Fruit fly (Drosophila melanogaster) whole organism, embryonic: ENCODE measurements around the gene Edg91.

Experiments
- Asciz ChIP-seq: fragments of 200-800 bp; sonication (Bioruptor generic); optimal IDR thresholded peaks from 2 replicates; lab custom pipeline; 2017; ENCODE audit warnings: missing biosample characterization, mild to moderate bottlenecking, missing genetic modification characterization, missing genetic modification reagents
- Awh ChIP-seq: fragments of 200-800 bp; sonication (Bioruptor generic); IDR thresholded peaks from 2 replicates; pipeline ENCODE4, ENCODE4 v1.3.6; 2022; ENCODE audit warnings: missing biosample characterization, missing genetic modification characterization
- CG11085 ChIP-seq: fragments of 200-800 bp; sonication (Bioruptor generic); IDR thresholded peaks from 2 replicates; pipeline ENCODE4 v1.3.6; 2022; ENCODE audit warnings: missing biosample characterization, missing genetic modification characterization
- CG11093 ChIP-seq: fragments of 200-800 bp; sonication (Bioruptor generic); IDR thresholded peaks from 3 replicates; pipeline ENCODE4 v1.3.6; 2022; ENCODE audit warnings: missing biosample characterization, missing genetic modification characterization
- CG12769 ChIP-seq: fragments of 200-800 bp; sonication (Bioruptor generic); optimal IDR thresholded peaks from 2 replicates; lab custom pipeline; 2019; ENCODE audit warnings: missing biosample characterization, mild to moderate bottlenecking, missing genetic modification characterization, moderate library complexity
- CG13296 ChIP-seq: fragments of 200-800 bp; sonication (Bioruptor generic); optimal IDR thresholded peaks from 3 replicates; lab custom pipeline; 2018; ENCODE audit warnings: missing biosample characterization, mild to moderate bottlenecking, missing genetic modification characterization
- CG14667 ChIP-seq: fragments of 200-800 bp; sonication (Bioruptor generic); IDR thresholded peaks from 2 replicates; pipeline ENCODE4 v1.3.6; 2022; ENCODE audit warnings: missing biosample characterization, missing genetic modification characterization
- CG16863 ChIP-seq: fragments of 200-800 bp; sonication (Bioruptor generic); optimal IDR thresholded peaks from 3 replicates; lab custom pipeline; 2016; ENCODE audit warnings: missing biosample characterization, missing genetic modification characterization
- CG17612 ChIP-seq: fragments of 200-800 bp; sonication (Bioruptor generic); IDR thresholded peaks from 2 replicates; pipeline ENCODE4 v1.3.6; 2022; ENCODE audit warnings: missing biosample characterization, missing genetic modification characterization
- CG18599 ChIP-seq: fragments of 200-800 bp; sonication (Bioruptor generic); optimal IDR thresholded peaks from 3 replicates; lab custom pipeline; 2017; ENCODE audit warnings: missing biosample characterization, missing genetic modification characterization, mild to moderate bottlenecking, moderate library complexity, missing genetic modification reagents
- CG2116 ChIP-seq: fragments of 200-800 bp; sonication (Bioruptor generic); optimal IDR thresholded peaks from 3 replicates; lab custom pipeline; 2018; ENCODE audit warnings: missing biosample characterization, mild to moderate bottlenecking, missing genetic modification characterization
- CG2712 ChIP-seq: fragments of 200-800 bp; optimal IDR thresholded peaks from 3 replicates; lab custom pipeline; 2019; ENCODE audit warnings: missing biosample characterization, mild to moderate bottlenecking, missing genetic modification characterization, moderate library complexity
- CG2889 ChIP-seq: fragments of 200-800 bp; sonication (Bioruptor generic); IDR thresholded peaks from 3 replicates; pipeline ENCODE4 v1.3.6; 2022; ENCODE audit warnings: missing biosample characterization, missing genetic modification characterization
- CG30403 ChIP-seq: fragments of 200-800 bp; sonication (Bioruptor generic); optimal IDR thresholded peaks from 3 replicates; lab custom pipeline; 2016; ENCODE audit warnings: missing biosample characterization, missing genetic modification characterization
- CG3163 ChIP-seq: fragments of 200-800 bp; sonication (Bioruptor generic); optimal IDR thresholded peaks from 3 replicates; lab custom pipeline; 2016; ENCODE audit warnings: missing biosample characterization, missing genetic modification characterization
- CG32772 ChIP-seq: fragments of 200-800 bp; sonication (Bioruptor generic); IDR thresholded peaks from 2 replicates; pipeline ENCODE4 v1.3.6; 2022; ENCODE audit warnings: missing biosample characterization, missing genetic modification characterization
- CG34376 ChIP-seq: fragments of 200-800 bp; sonication (Bioruptor generic); optimal IDR thresholded peaks from 2 replicates; lab custom pipeline; 2018; ENCODE audit warnings: missing biosample characterization, mild to moderate bottlenecking, missing genetic modification characterization
- CG4328 ChIP-seq: fragments of 200-800 bp; sonication (Bioruptor generic); optimal IDR thresholded peaks from 3 replicates; lab custom pipeline; 2017; ENCODE audit warnings: missing biosample characterization, missing genetic modification reagents, missing genetic modification characterization
- CG4360 ChIP-seq: fragments of 200-800 bp; sonication (Bioruptor generic); IDR thresholded peaks from 2 replicates; pipeline ENCODE4 v1.3.6; 2022; ENCODE audit warnings: missing biosample characterization, missing genetic modification characterization
- CG7928 ChIP-seq: fragments of 200-800 bp; sonication (Bioruptor generic); optimal IDR thresholded peaks from 2 replicates; lab custom pipeline; 2017; ENCODE audit warnings: missing biosample characterization, mild to moderate bottlenecking, missing genetic modification characterization
- CG7987 ChIP-seq: fragments of 200-800 bp; sonication (Bioruptor generic); optimal IDR thresholded peaks from 2 replicates; lab custom pipeline; 2018; ENCODE audit warnings: missing biosample characterization, mild to moderate bottlenecking, missing genetic modification characterization, moderate library complexity
- CG9437 ChIP-seq: fragments of 200-800 bp; sonication (Bioruptor generic); optimal IDR thresholded peaks from 2 replicates; lab custom pipeline; 2018; ENCODE audit warnings: missing biosample characterization, mild to moderate bottlenecking, missing genetic modification characterization
- CG9817 ChIP-seq: fragments of 200-800 bp; sonication (Bioruptor generic); optimal IDR thresholded peaks from 2 replicates; lab custom pipeline; 2018; ENCODE audit warnings: missing biosample characterization, mild to moderate bottlenecking, missing genetic modification characterization, moderate library complexity
- Dek ChIP-seq: fragments of 200-800 bp; sonication (Bioruptor generic); optimal IDR thresholded peaks from 3 replicates; lab custom pipeline; 2019; ENCODE audit warnings: missing biosample characterization, mild to moderate bottlenecking, missing genetic modification characterization, moderate library complexity
- Dip3 ChIP-seq: fragments of 200-800 bp; sonication (Bioruptor generic); optimal IDR thresholded peaks from 3 replicates; lab custom pipeline; 2016; ENCODE audit warnings: missing biosample characterization, missing genetic modification characterization
- E2f2 ChIP-seq: fragments of 200-800 bp; sonication (Bioruptor generic); IDR thresholded peaks from 2 replicates; pipeline ENCODE4 v1.3.6; 2022; ENCODE audit warnings: missing biosample characterization, missing genetic modification characterization
- Fer1 ChIP-seq: fragments of 200-800 bp; sonication (Bioruptor generic); optimal IDR thresholded peaks from 2 replicates; lab custom pipeline; 2017; ENCODE audit warnings: missing biosample characterization, mild to moderate bottlenecking, missing genetic modification characterization
- HHEX ChIP-seq: fragments of 200-800 bp; sonication (Bioruptor generic); optimal IDR thresholded peaks from 3 replicates; lab custom pipeline; 2017; ENCODE audit warnings: missing biosample characterization, mild to moderate bottlenecking, missing genetic modification characterization, missing genetic modification reagents
- Hey ChIP-seq: fragments of 200-800 bp; sonication (Bioruptor generic); optimal IDR thresholded peaks from 3 replicates; lab custom pipeline; 2018; ENCODE audit warnings: missing biosample characterization, mild to moderate bottlenecking, missing genetic modification characterization
- Max ChIP-seq: fragments of 200-800 bp; sonication (Bioruptor generic); optimal IDR thresholded peaks from 2 replicates; lab custom pipeline; 2016; ENCODE audit warnings: missing biosample characterization, mild to moderate bottlenecking, missing genetic modification characterization
- Meics ChIP-seq: fragments of 200-800 bp; sonication (Bioruptor generic); optimal IDR thresholded peaks from 2 replicates; lab custom pipeline; 2017; ENCODE audit warnings: missing biosample characterization, mild to moderate bottlenecking, missing genetic modification characterization
- Mrtf ChIP-seq: fragments of 200-800 bp; sonication (Bioruptor generic); IDR thresholded peaks from 3 replicates; pipeline ENCODE4 v1.3.6; 2022; ENCODE audit warnings: missing biosample characterization, missing genetic modification characterization
- Sox102F ChIP-seq: fragments of 200-800 bp; sonication (Bioruptor generic); optimal IDR thresholded peaks from 2 replicates; lab custom pipeline; 2018; ENCODE audit warnings: missing biosample characterization, mild to moderate bottlenecking, missing genetic modification characterization, moderate library complexity
- TFAM ChIP-seq: fragments of 200-800 bp; sonication (Bioruptor generic); optimal IDR thresholded peaks from 2 replicates; lab custom pipeline; 2017; ENCODE audit warnings: missing biosample characterization, missing genetic modification characterization, inconsistent platforms
- ab ChIP-seq: fragments of 200-800 bp; sonication (Bioruptor generic); optimal IDR thresholded peaks from 2 replicates; lab custom pipeline; 2016; ENCODE audit warnings: missing biosample characterization, missing genetic modification characterization
- az2 ChIP-seq: fragments of 200-800 bp; sonication (Bioruptor generic); optimal IDR thresholded peaks from 3 replicates; lab custom pipeline; 2016; ENCODE audit warnings: missing biosample characterization, missing genetic modification characterization
- cas ChIP-seq: fragments of 200-800 bp; sonication (Bioruptor generic); IDR thresholded peaks from 2 replicates; pipeline ENCODE4 v1.3.6; 2022; ENCODE audit warnings: missing biosample characterization, missing genetic modification characterization
- croc ChIP-seq: fragments of 200-800 bp; sonication (Bioruptor generic); conservative IDR thresholded peaks from 3 replicates; pipeline ENCODE4 v1.3.6; 2022; ENCODE audit warnings: missing biosample characterization, missing genetic modification characterization
- lola ChIP-seq, 3 experiments: fragments of >200 bp in 2 of 3; fragments of 200-800 bp in 1 of 3; sonication (Bioruptor generic) in 1 of 3; optimal IDR thresholded peaks; 2 replicates each; lab custom pipeline; 2017 to 2019; ENCODE audit warnings: missing biosample characterization in 3 of 3, missing genetic modification characterization in 3 of 3, mild to moderate bottlenecking in 1 of 3, moderate library complexity in 1 of 3
- lov ChIP-seq, 2 experiments: fragments of 200-800 bp in 1 of 2; fragments of >200 bp in 1 of 2; sonication (Bioruptor generic) in 1 of 2; IDR thresholded peaks in 1 of 2; optimal IDR thresholded peaks in 1 of 2; 2 replicates in 1 of 2; 3 replicates in 1 of 2; pipeline versions ENCODE4 v1.3.6 to Lab custom; 2017 to 2022; ENCODE audit warnings: missing biosample characterization in 1 of 2, missing genetic modification characterization in 1 of 2
- maf-S ChIP-seq: fragments of 200-800 bp; sonication (Bioruptor generic); optimal IDR thresholded peaks from 2 replicates; lab custom pipeline; 2016; ENCODE audit warnings: missing biosample characterization, missing genetic modification characterization
- nmo ChIP-seq: fragments of 200-800 bp; sonication (Bioruptor generic); optimal IDR thresholded peaks from 2 replicates; lab custom pipeline; 2018; ENCODE audit warnings: missing biosample characterization, mild to moderate bottlenecking, missing genetic modification characterization, moderate library complexity
- odd ChIP-seq: fragments of 200-800 bp; sonication (Bioruptor generic); optimal IDR thresholded peaks from 2 replicates; lab custom pipeline; 2017; ENCODE audit warnings: missing biosample characterization, mild to moderate bottlenecking, missing genetic modification characterization
- phol ChIP-seq: fragments of 200-800 bp; sonication (Bioruptor generic); optimal IDR thresholded peaks from 3 replicates; lab custom pipeline; 2018; ENCODE audit warnings: missing biosample characterization, mild to moderate bottlenecking, missing genetic modification characterization, moderate library complexity
- sima ChIP-seq: fragments of 200-800 bp; sonication (Bioruptor generic); optimal IDR thresholded peaks from 2 replicates; lab custom pipeline; 2016; ENCODE audit warnings: missing biosample characterization, missing genetic modification characterization
- stc ChIP-seq: fragments of 200-800 bp; sonication (Bioruptor generic); IDR thresholded peaks from 2 replicates; pipeline ENCODE4 v1.3.6; 2022; ENCODE audit warnings: missing biosample characterization, missing genetic modification characterization
- tap ChIP-seq: fragments of 200-800 bp; optimal IDR thresholded peaks from 3 replicates; lab custom pipeline; 2019; ENCODE audit warnings: missing biosample characterization, mild to moderate bottlenecking, missing genetic modification characterization, moderate library complexity
- unpg ChIP-seq: fragments of 200-800 bp; sonication (Bioruptor generic); optimal IDR thresholded peaks from 3 replicates; lab custom pipeline; 2018; ENCODE audit warnings: missing biosample characterization, mild to moderate bottlenecking, missing genetic modification characterization, moderate library complexity
- zen ChIP-seq: fragments of 200-800 bp; sonication (Bioruptor generic); optimal IDR thresholded peaks from 3 replicates; lab custom pipeline; 2018; ENCODE audit warnings: missing biosample characterization, mild to moderate bottlenecking, missing genetic modification characterization, moderate library complexity

The Edg91 gene

dm6 chr3R:17604880-17605667 lies 6.2 kb downstream of the Edg91 start (continued):
- TF ChIP-seq CG14667 (no peak), phol (tag; lab: Kevin White, UChicago) (peak; percentile 11), CG17612 (GFP tag; lab: Robert Waterston, UW) (no peak), CG18599 (GFP tag; lab: Kevin White, UChicago) (peak; percentile 41), ab (no peak), az2 (GFP tag; lab: Kevin White, UChicago) (no peak), stc (GFP tag; lab: Robert Waterston, UW) (no peak), CG4360 (GFP tag; lab: Robert Waterston, UW) (no peak), lola (GFP tag; optimal IDR thresholded peaks at IDR 0.05; lab: Kevin White, UChicago) (peak in 1 of 3 experiments; percentile 42), unpg (no peak), cas (GFP tag; lab: Robert Waterston, UW) (no peak), sima (GFP tag; lab: Kevin White, UChicago) (no peak), CG3163 (GFP tag; lab: Kevin White, UChicago) (no peak), CG4328 (peak; percentile 2), CG2116 (no peak), CG34376 (peak; percentile 16), Awh (GFP tag; lab: Robert Waterston, UW) (0 out of 2 replicates have a peak, but pooled peaks have one; percentile 15), maf-S (no peak), CG11085 (GFP tag; lab: Robert Waterston, UW) (no peak), CG30403 (peak; percentile 6), E2f2 (GFP tag; lab: Robert Waterston, UW) (no peak), tap (tag; lab: Kevin White, UChicago) (peak; percentile 7), CG2712 (peak; percentile 3), CG12769 (tag; lab: Kevin White, UChicago) (no peak), Max (GFP tag; lab: Kevin White, UChicago) (no peak), TFAM (GFP tag; lab: Kevin White, UChicago) (no peak), Dip3 (no peak), Sox102F (GFP tag; lab: Kevin White, UChicago) (no peak), HHEX (GFP tag; lab: Kevin White, UChicago) (no peak), croc (GFP tag; lab: Robert Waterston, UW) (no peak), CG9817 (no peak), CG2889 (GFP tag; lab: Robert Waterston, UW) (no peak), CG7987 (GFP tag; lab: Kevin White, UChicago) (no peak), CG9437 (no peak), Dek (tag; lab: Kevin White, UChicago) (peak; percentile 6), odd (GFP tag; lab: Kevin White, UChicago) (no peak), CG16863 (GFP tag; lab: Kevin White, UChicago) (no peak), CG13296 (GFP tag; lab: Kevin White, UChicago) (peak; percentile 16), CG32772 (no peak), zen (peak; percentile 55), Asciz (GFP tag; lab: Kevin White, UChicago) (no peak), Hey (peak; percentile 33), lov (optimal IDR thresholded peaks at IDR 0.05; lab: Kevin White, UChicago) (no peak), lov (GFP tag; IDR thresholded peaks at IDR 0.05; lab: Robert Waterston, UW) (0 out of 3 replicates have a peak, but pooled peaks have one; percentile 24), Fer1 (GFP tag; lab: Kevin White, UChicago) (peak; percentile 62), nmo (GFP tag; lab: Kevin White, UChicago) (peak; percentile 33), CG7928 (GFP tag; lab: Kevin White, UChicago) (no peak), Meics (GFP tag; lab: Kevin White, UChicago) (peak; percentile 56), Mrtf (GFP tag; lab: Robert Waterston, UW) (no peak), CG11093 (GFP tag; lab: Robert Waterston, UW) (0 out of 3 replicates have a peak, but pooled peaks have one; percentile 18)
